Fruit fly (Drosophila melanogaster): ENCODE results near the gene Acsx4.

Acsx4 gene

dm6 chr3R:19812472-19812871 is 29.1 kb downstream of the Acsx4 start:
- TF ChIP-seq kay (GFP tag; ENCODE audit: borderline replicate concordance) (no peak), CG7101 (tag; optimal IDR thresholded peaks at IDR 0.05) (no peak), CG1620 (GFP tag; optimal IDR thresholded peaks at IDR 0.05) (no peak), pad (GFP tag; optimal IDR thresholded peaks at IDR 0.05) (no peak), Clk (GFP tag; optimal IDR thresholded peaks at IDR 0.05) (no peak), bab1 (GFP tag; optimal IDR thresholded peaks at IDR 0.05) (no peak)

- TF ChIP-seq Hr96 (GFP tag; optimal IDR thresholded peaks at IDR 0.05) (no peak), cnc (optimal IDR thresholded peaks at IDR 0.05) (no peak), kay (GFP tag; ENCODE audit: borderline replicate concordance) (no peak), bab1 (GFP tag; optimal IDR thresholded peaks at IDR 0.05) (no peak), CG5204 (GFP tag; optimal IDR thresholded peaks at IDR 0.05) (no peak), cic (GFP tag; optimal IDR thresholded peaks at IDR 0.05) (no peak)
These were observed 29.9 kb downstream of the Acsx4 start for dm6 chr3R:19813217-19813616.

dm6 chr3R:19816758-19817157 is 33.4 kb downstream of the Acsx4 start:
- TF ChIP-seq kay (GFP tag; ENCODE audit: borderline replicate concordance) = no peak
- no peak for TF ChIP-seq CG12768 (GFP tag; optimal IDR thresholded peaks at IDR 0.05)
- TF ChIP-seq ovo (GFP tag; optimal IDR thresholded peaks at IDR 0.05) = no peak
- no peak for TF ChIP-seq CG1620 (GFP tag; optimal IDR thresholded peaks at IDR 0.05)
- TF ChIP-seq Crg-1 (GFP tag; optimal IDR thresholded peaks at IDR 0.05) = no peak
- TF ChIP-seq CG7101 (tag; optimal IDR thresholded peaks at IDR 0.05) = no peak
- no peak for TF ChIP-seq CG7045 (GFP tag; optimal IDR thresholded peaks at IDR 0.05)
- no peak for TF ChIP-seq CG14711 (tag; optimal IDR thresholded peaks at IDR 0.05)

- TF ChIP-seq cnc (optimal IDR thresholded peaks at IDR 0.05) (no peak), cic (GFP tag; optimal IDR thresholded peaks at IDR 0.05) (no peak), CG33017 (tag; optimal IDR thresholded peaks at IDR 0.05) (no peak)
These were observed 37.7 kb downstream of the Acsx4 start for dm6 chr3R:19820994-19821393.

dm6 chr3R:19822138-19822537 is 38.8 kb downstream of the Acsx4 start:
- TF ChIP-seq kay (GFP tag; ENCODE audit: borderline replicate concordance) (peak; percentile 59), Crg-1 (GFP tag; optimal IDR thresholded peaks at IDR 0.05) (no peak), ovo (GFP tag; optimal IDR thresholded peaks at IDR 0.05) (no peak)

dm6 chr3R:19824480-19824879 is 41.2 kb downstream of the Acsx4 start:
- no peak for TF ChIP-seq CG33017 (tag; optimal IDR thresholded peaks at IDR 0.05)
- TF ChIP-seq Mnt (GFP tag; optimal IDR thresholded peaks at IDR 0.05) = no peak
- TF ChIP-seq CG14711 (tag; optimal IDR thresholded peaks at IDR 0.05) = no peak
- no peak for TF ChIP-seq tj (GFP tag; optimal IDR thresholded peaks at IDR 0.05)
- no peak for TF ChIP-seq CG7101 (tag; optimal IDR thresholded peaks at IDR 0.05)
- no peak for TF ChIP-seq CG1620 (GFP tag; optimal IDR thresholded peaks at IDR 0.05)
- no peak for TF ChIP-seq ovo (GFP tag; optimal IDR thresholded peaks at IDR 0.05)
- TF ChIP-seq cnc (optimal IDR thresholded peaks at IDR 0.05) = no peak

- TF ChIP-seq Clk (GFP tag; optimal IDR thresholded peaks at IDR 0.05) (no peak), CG7045 (GFP tag; optimal IDR thresholded peaks at IDR 0.05) (no peak), CG12768 (GFP tag; optimal IDR thresholded peaks at IDR 0.05) (no peak), Hr96 (GFP tag; optimal IDR thresholded peaks at IDR 0.05) (no peak), CG14711 (tag; optimal IDR thresholded peaks at IDR 0.05) (no peak), Mnt (GFP tag; optimal IDR thresholded peaks at IDR 0.05) (no peak), pad (GFP tag; optimal IDR thresholded peaks at IDR 0.05) (no peak), Crg-1 (GFP tag; optimal IDR thresholded peaks at IDR 0.05) (no peak), cnc (optimal IDR thresholded peaks at IDR 0.05) (no peak), toe (GFP tag; optimal IDR thresholded peaks at IDR 0.05) (no peak), CG7101 (tag; optimal IDR thresholded peaks at IDR 0.05) (no peak), cic (GFP tag; optimal IDR thresholded peaks at IDR 0.05) (no peak)
These were observed 43.0 kb downstream of the Acsx4 start for dm6 chr3R:19826355-19826754.

dm6 chr3R:19826806-19827328 is 43.5 kb downstream of the Acsx4 start:
- TF ChIP-seq pad (GFP tag; optimal IDR thresholded peaks at IDR 0.05) = no peak
- TF ChIP-seq bab1 (GFP tag; optimal IDR thresholded peaks at IDR 0.05) = no peak
- no peak for TF ChIP-seq CG11617 (GFP tag; optimal IDR thresholded peaks at IDR 0.05)
- TF ChIP-seq tj (GFP tag; optimal IDR thresholded peaks at IDR 0.05) = no peak
- no peak for TF ChIP-seq Clk (GFP tag; optimal IDR thresholded peaks at IDR 0.05)
- TF ChIP-seq CG1620 (GFP tag; optimal IDR thresholded peaks at IDR 0.05) = no peak
- no peak for TF ChIP-seq CG5204 (GFP tag; optimal IDR thresholded peaks at IDR 0.05)
- no peak for TF ChIP-seq cic (GFP tag; optimal IDR thresholded peaks at IDR 0.05)
